Worm (Caenorhabditis elegans): ENCODE measurements around the gene mrpl-22.

- TF ChIP-seq him-1 (tag; optimal IDR thresholded peaks at IDR 0.05), result no peak
- TF ChIP-seq dao-5 (tag; optimal IDR thresholded peaks at IDR 0.05), result no peak
- no peak for TF ChIP-seq W03F9.2 (tag; optimal IDR thresholded peaks at IDR 0.05)
Measured at ce11 chrIII:10637933-10638332, 22.7 kb downstream of the mrpl-22 start.

Measured in whole organism, L4/young adult.